Worm (Caenorhabditis elegans): ENCODE measurements around the gene str-83.

Gene str-83

ce11 chrV:3979819-3980218 lies 2.8 kb downstream of the str-83 start, which contains the start of gene nlp-31:
Gene nlp-31, plus strand, starts transcription at chrV:3980055.
- TF ChIP-seq nfyb-1 (GFP tag; IDR thresholded peaks at IDR 0.05) (no peak), ztf-6 (GFP tag; IDR thresholded peaks at IDR 0.05) (no peak; the same call in 1 of the 2 replicates)

DNA sequence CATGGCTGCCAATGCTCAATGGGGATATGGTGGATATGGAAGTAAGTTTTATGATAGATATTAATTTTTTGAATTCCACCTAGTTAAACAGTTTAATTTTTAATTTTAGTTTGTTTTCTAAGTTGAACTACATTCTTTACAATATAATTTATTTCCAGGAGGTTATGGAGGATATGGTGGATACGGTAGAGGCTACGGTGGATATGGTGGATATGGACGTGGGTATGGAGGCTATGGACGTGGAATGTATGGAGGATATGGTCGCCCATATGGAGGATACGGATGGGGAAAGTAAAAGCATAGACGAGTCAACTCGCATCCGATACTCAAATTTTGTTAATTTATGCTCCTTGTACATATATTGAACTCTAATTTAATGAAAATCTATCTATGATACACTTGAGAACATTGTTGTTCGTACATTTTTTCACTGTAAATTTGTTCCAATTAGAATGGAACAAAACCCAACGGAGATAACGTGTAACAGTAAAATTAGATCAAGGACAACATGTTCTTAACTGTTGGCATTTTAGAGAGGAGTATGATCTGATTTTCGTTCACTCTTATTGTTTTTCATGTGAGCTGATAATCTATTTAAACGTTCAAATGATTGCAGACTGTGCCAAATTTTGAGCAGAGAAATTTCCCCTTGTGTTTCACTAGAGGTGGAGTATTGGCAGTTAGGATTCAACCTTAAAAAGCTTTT lies 3.3 kb downstream of the str-83 start:
- TF ChIP-seq ceh-58 (GFP tag; IDR thresholded peaks at IDR 0.05) (no peak), F57A8.1 (GFP tag; optimal IDR thresholded peaks at IDR 0.05) (no peak), akir-1 (GFP tag; optimal IDR thresholded peaks at IDR 0.05) (no peak), lsl-1 (GFP tag; optimal IDR thresholded peaks at IDR 0.05) (no peak), F49E8.2 (tag; optimal IDR thresholded peaks at IDR 0.05; ENCODE audit: insufficient read depth) (no peak), lag-1 (GFP tag; IDR thresholded peaks at IDR 0.05) (no peak), attf-5 (GFP tag; optimal IDR thresholded peaks at IDR 0.05) (no peak), B0336.3 (GFP tag; IDR thresholded peaks at IDR 0.05) (no peak), F37B4.10 (GFP tag; IDR thresholded peaks at IDR 0.05) (no peak), dpff-1 (tag; optimal IDR thresholded peaks at IDR 0.05) (no peak), ets-4 (GFP tag; optimal IDR thresholded peaks at IDR 0.05) (no peak), nfya-1 (tag; optimal IDR thresholded peaks at IDR 0.05; ENCODE audit: borderline replicate concordance, insufficient read depth) (no peak), Y79H2A.3 (GFP tag; conservative IDR thresholded peaks at IDR 0.05) (no peak)

- TF ChIP-seq hsf-1 (GFP tag; IDR thresholded peaks at IDR 0.05): no peak
- TF ChIP-seq atf-7 (tag; optimal IDR thresholded peaks at IDR 0.05): no peak
- no peak for TF ChIP-seq lin-54 (GFP tag; optimal IDR thresholded peaks at IDR 0.05)
- TF ChIP-seq lin-26 (GFP tag; IDR thresholded peaks at IDR 0.05): no peak
- no peak for TF ChIP-seq nfya-1 (tag; optimal IDR thresholded peaks at IDR 0.05; ENCODE audit: borderline replicate concordance, insufficient read depth)
- no peak for TF ChIP-seq C06A6.2 (GFP tag; conservative IDR thresholded peaks at IDR 0.05)
- no peak for TF ChIP-seq xnd-1 (tag; optimal IDR thresholded peaks at IDR 0.05)
- no peak for TF ChIP-seq bed-1 (GFP tag; IDR thresholded peaks at IDR 0.05)
- TF ChIP-seq somi-1 (GFP tag; optimal IDR thresholded peaks at IDR 0.05): no peak
These were observed 4.6 kb downstream of the str-83 start, which contains the start of gene nlp-30 for ce11 chrV:3981680-3982079. Gene nlp-30, plus strand, starts transcription at chrV:3981980.

DNA sequence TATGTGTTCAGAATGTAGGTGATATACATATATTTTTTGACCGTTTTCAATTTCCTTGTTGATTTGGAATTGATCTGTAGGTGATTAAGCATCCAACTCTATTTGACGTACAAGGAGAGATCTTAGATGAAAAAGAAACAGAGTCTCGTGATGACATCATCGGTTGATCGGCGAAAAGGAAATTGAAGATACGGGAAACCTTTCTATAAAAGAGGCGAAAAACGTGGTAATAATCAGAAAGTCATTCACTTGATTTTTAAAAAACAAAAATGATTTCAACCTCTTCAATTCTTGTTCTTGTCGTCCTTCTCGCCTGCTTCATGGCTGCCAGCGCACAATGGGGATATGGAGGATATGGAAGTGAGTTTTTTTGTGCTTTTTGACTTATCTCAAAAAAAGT lies 7.1 kb downstream of the str-83 start, which contains the start of gene nlp-29:
Gene nlp-29, plus strand, starts transcription at position 248 of the 400 bp plus-strand sequence.
- TF ChIP-seq tbp1 (GFP tag; optimal IDR thresholded peaks at IDR 0.05) (no peak), ztf-18 (tag; optimal IDR thresholded peaks at IDR 0.05) (no peak), lin-40 (tag; optimal IDR thresholded peaks at IDR 0.05) (no peak), hrde-1 (tag; optimal IDR thresholded peaks at IDR 0.05; ENCODE audit: borderline replicate concordance) (no peak), tlf-1 (GFP tag; optimal IDR thresholded peaks at IDR 0.05) (no peak)

DNA sequence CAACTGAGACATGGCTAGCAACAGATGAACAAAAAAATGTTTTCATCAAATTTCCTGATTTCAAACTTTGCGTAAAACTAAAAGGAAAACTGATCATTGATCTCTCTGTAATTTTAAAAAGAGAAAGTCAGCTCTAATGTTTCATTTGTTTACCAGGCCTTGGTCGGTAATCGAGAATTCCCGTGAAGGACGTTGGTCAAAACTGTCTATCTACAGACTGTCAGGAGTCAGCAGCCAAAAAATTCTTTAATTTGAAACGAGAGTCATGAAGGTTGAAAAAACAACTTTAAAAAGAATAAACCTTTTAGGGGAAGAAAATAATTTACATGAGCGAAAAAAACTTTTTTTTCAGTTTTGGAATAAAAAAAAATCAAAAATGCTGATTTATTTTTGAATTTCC lies 8.0 kb downstream of the str-83 start:
- TF ChIP-seq D2030.7 (GFP tag; IDR thresholded peaks at IDR 0.05) (no peak), bed-2 (GFP tag; IDR thresholded peaks at IDR 0.05) (no peak), aptf-2 (GFP tag; conservative IDR thresholded peaks at IDR 0.05) (no peak), Y79H2A.3 (GFP tag; conservative IDR thresholded peaks at IDR 0.05) (no peak), sdz-38 (tag; optimal IDR thresholded peaks at IDR 0.05) (no peak), nhr-120 (GFP tag; IDR thresholded peaks at IDR 0.05) (no peak), lsl-1 (GFP tag; optimal IDR thresholded peaks at IDR 0.05) (no peak), let-526 (GFP tag; IDR thresholded peaks at IDR 0.05) (no peak), Y53F4B.3 (GFP tag; IDR thresholded peaks at IDR 0.05) (no peak), ZK185.1 (tag; optimal IDR thresholded peaks at IDR 0.05; ENCODE audit: poor library complexity, severe bottlenecking) (no peak), ztf-25 (GFP tag; IDR thresholded peaks at IDR 0.05) (no peak)
